Fruit fly (Drosophila melanogaster): ENCODE data around the gene CAH7.

dm6 chr3R:10062324-10062723, 49.7 kb upstream of the CAH7 start, which contains the start of gene CG33630:
- no peak for TF ChIP-seq kay (GFP tag; ENCODE audit: borderline replicate concordance)
- no peak for TF ChIP-seq Mnt (GFP tag; optimal IDR thresholded peaks at IDR 0.05)
